Worm (Caenorhabditis elegans): ENCODE data around the gene Y113G7A.12.

DNA sequence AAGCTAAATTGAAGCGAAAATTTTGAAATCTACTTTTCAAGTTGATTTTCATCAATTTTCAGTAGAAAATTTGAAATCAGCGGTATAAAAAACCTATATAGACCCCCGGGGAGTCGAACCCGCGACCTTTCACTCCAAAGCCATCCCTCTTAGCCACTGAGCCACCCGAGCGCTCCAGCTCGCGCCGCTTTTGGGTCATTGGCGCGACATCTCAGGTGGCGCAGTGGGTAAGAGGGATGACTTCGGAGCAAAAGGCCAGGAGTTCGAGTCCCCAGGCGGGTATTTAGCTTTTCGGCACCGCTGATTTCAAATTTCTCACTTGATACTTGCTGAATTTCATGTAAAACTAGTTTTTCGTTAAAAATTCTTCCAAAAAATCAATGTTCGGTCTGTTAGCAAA is 15.7 kb upstream of the Y113G7A.12 start:
- TF ChIP-seq pros-1 (tag; optimal IDR thresholded peaks at IDR 0.05) = no peak
- no peak for TF ChIP-seq elt-2 (tag; optimal IDR thresholded peaks at IDR 0.05)
- no peak for TF ChIP-seq dmd-4 (tag; optimal IDR thresholded peaks at IDR 0.05; ENCODE audit: borderline replicate concordance)
- TF ChIP-seq unc-55 (GFP tag; optimal IDR thresholded peaks at IDR 0.05) = no peak
- TF ChIP-seq F13H6.1 (tag; optimal IDR thresholded peaks at IDR 0.05) = no peak
- no peak for TF ChIP-seq fkh-10 (GFP tag; optimal IDR thresholded peaks at IDR 0.05)
- no peak for TF ChIP-seq ceh-24 (tag; optimal IDR thresholded peaks at IDR 0.05)
- no peak for TF ChIP-seq tbx-2 (tag; optimal IDR thresholded peaks at IDR 0.05)
